Worm (Caenorhabditis elegans) whole organism, L4 larva: ENCODE measurements around the gene Y39A1A.9.

Experiments used
- nhr-237 ChIP-seq: sonication (generic microtip); optimal IDR thresholded peaks from 2 replicates; lab custom pipeline; 2017; ENCODE audit warnings: missing biosample characterization, missing genetic modification characterization
- pqm-1 ChIP-seq: sonication (generic microtip); optimal IDR thresholded peaks from 2 replicates; lab custom pipeline; 2017; ENCODE audit warnings: missing biosample characterization, missing genetic modification characterization
- skn-1 ChIP-seq: fragments of 150-350 bp; optimal IDR thresholded peaks from 2 replicates; lab custom pipeline; 2014; ENCODE audit warnings: missing biosample characterization, missing genetic modification characterization
- unc-39 ChIP-seq: sonication (generic microtip); optimal IDR thresholded peaks from 2 replicates; lab custom pipeline; 2017; ENCODE audit warnings: missing biosample characterization, missing genetic modification characterization

DNA sequence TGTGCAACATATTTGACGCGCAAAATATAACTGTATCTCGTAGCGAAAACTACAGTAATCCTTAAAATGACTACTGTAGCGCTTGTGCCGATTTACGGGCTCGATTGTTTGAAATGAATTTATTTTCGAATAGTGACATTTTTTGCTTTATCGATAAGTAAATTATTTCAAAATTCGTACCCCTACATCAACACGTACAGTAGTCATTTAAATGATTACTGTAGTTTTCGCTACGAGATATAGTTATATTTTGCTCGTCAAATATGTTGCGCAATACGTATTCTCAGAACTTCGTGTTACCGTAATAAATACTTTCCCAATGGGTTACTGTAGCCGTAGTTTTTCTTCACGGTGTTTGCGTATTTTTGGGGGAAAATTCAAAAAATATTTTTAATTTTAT lies 19.5 kb upstream of the Y39A1A.9 start:
- TF ChIP-seq skn-1 (tag; lab: Kevin White, UChicago), result no peak
- TF ChIP-seq pqm-1 (tag; lab: Kevin White, UChicago), result no peak
- TF ChIP-seq unc-39 (tag; lab: Kevin White, UChicago), result no peak
- no peak for TF ChIP-seq nhr-237
